Worm (Caenorhabditis elegans): ENCODE results near the gene ttbk-8.2.

Gene ttbk-8.2

DNA sequence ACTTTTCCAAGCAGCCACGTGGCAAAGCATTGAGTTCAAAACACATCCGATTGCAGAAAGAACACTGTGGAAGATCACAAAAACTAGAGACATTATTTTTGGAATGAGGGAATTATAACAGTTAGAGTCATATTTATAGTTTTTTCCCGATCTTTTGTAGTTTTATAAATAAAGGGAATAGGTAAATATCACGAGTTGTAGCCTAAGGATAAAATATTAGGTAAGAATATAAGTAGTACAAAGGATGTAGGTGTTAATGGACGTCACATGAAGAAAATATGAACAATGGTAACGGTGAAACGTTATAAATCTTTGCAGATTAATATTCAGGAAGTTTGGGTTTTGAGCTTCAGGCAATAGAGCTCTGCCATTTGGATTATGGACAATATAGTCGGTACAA is 42.7 kb downstream of the ttbk-8.2 start, which contains the start of gene srd-5:
Gene srd-5, minus strand, starts transcription at position 101 of the 400 bp plus-strand sequence.
- TF ChIP-seq skn-1 (tag; optimal IDR thresholded peaks at IDR 0.05), result no peak
- no peak for TF ChIP-seq unc-39 (tag; optimal IDR thresholded peaks at IDR 0.05)
- TF ChIP-seq lin-39 (tag; optimal IDR thresholded peaks at IDR 0.05), result no peak
- no peak for TF ChIP-seq mdl-1 (tag; optimal IDR thresholded peaks at IDR 0.05)
- no peak for TF ChIP-seq unc-62 (GFP tag; optimal IDR thresholded peaks at IDR 0.05)
- no peak for TF ChIP-seq eor-1 (tag; optimal IDR thresholded peaks at IDR 0.05)
- TF ChIP-seq nhr-28 (tag; optimal IDR thresholded peaks at IDR 0.05), result no peak
- no peak for TF ChIP-seq tbx-2 (tag; optimal IDR thresholded peaks at IDR 0.05)
- TF ChIP-seq nhr-23 (tag; optimal IDR thresholded peaks at IDR 0.05), result no peak
- TF ChIP-seq nhr-11 (tag; optimal IDR thresholded peaks at IDR 0.05), result no peak

DNA sequence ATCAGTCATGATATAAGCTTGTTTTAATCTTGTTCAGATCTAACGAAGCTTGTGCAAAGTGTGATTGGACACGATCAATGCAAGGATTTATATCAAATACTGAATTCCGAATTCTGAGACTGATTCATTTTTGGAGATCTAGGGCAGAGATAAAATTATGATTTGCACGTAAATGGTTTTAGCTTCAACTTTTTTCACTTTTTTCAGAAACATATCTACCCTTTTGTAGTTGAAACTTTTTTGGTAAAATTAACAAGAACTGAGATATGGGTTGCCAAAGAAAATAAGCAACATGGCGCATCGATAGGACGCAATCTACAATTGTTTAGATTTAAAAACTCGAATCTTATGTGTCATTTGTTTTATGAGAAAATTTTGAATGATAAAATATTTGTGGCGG is 46.3 kb downstream of the ttbk-8.2 start, which contains the start of gene C55C3.4:
Gene C55C3.4, minus strand, starts transcription at position 101 of the 400 bp plus-strand sequence.
- no peak for TF ChIP-seq pqm-1 (tag; optimal IDR thresholded peaks at IDR 0.05)

DNA sequence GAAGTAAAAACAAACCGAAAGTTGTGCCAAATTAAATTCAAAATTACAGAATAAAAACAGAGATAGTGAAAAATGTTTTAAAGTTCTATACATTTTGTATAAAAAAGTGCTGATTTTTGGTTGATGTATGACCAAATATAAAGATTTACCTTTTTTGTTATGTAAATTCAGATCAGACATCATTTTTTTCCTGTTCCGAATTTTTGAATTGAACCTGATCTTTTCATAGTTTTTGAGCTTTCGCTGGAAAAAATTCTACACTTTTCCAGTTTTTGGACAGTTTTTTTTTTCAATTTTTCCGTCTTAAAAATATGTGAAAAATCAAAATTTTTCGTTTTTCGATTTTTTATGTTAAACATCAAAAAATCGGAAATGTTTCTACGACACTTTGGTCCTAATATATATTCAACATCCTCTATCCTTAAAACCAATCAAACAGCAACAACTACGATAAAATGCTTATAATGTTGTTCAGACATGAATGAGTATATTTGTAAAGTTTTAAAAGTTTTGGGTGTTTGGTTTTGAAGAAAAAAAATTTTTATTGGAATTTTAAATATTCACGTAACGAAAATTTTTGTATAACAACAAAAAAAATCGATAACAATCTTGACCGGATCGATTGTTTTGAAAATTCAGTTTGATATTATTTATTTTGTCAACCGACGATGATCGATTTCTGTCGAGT is 51.0 kb downstream of the ttbk-8.2 start, which contains the start of the genes C55C3.7 and C55C3.6:
Gene C55C3.7, minus strand, starts transcription at position 101 of the 688 bp plus-strand sequence.
Gene C55C3.6, plus strand, starts transcription at position 638 of the 688 bp plus-strand sequence.
- TF ChIP-seq lin-39 (tag; optimal IDR thresholded peaks at IDR 0.05) (no peak), lin-15B (tag; optimal IDR thresholded peaks at IDR 0.05) (no peak), nhr-23 (tag; optimal IDR thresholded peaks at IDR 0.05) (no peak)

All from whole organism, L3 larva.